Worm (Caenorhabditis elegans): Measurements from ENCODE around the gene F01D5.8.
"Not testable (repeated sequence)": the region's sequence is repeated elsewhere in the genome, so short reads cannot be mapped to it uniquely, and the experiment has no call there.

ce11 chrII:14019625-14020024 lies 9.1 kb downstream of the F01D5.8 start:
- not testable (repeated sequence) for TF ChIP-seq ama-1 (optimal IDR thresholded peaks at IDR 0.05); hmbx-1 (tag; optimal IDR thresholded peaks at IDR 0.05)

All from whole organism, early embryonic.